Fruit fly (Drosophila melanogaster): Measurements from ENCODE around the gene nero.

dm6 chr3R:31708240-31708639 lies 39.1 kb downstream of the nero start, which contains the start of gene CG42693:
- TF ChIP-seq CG32006 (GFP tag; optimal IDR thresholded peaks at IDR 0.05) (no peak), CG6792 (GFP tag; optimal IDR thresholded peaks at IDR 0.05) (no peak), Ets96B (tag; optimal IDR thresholded peaks at IDR 0.05) (no peak), CG16779 (tag; optimal IDR thresholded peaks at IDR 0.05) (no peak), acj6 (GFP tag; optimal IDR thresholded peaks at IDR 0.05) (no peak), Sox14 (GFP tag; optimal IDR thresholded peaks at IDR 0.05) (no peak), Hr38 (GFP tag; optimal IDR thresholded peaks at IDR 0.05) (no peak), CG31627 (GFP tag; optimal IDR thresholded peaks at IDR 0.05) (no peak), eg (GFP tag; IDR thresholded peaks at IDR 0.05) (no peak), Hr4 (GFP tag; optimal IDR thresholded peaks at IDR 0.05) (no peak), Sox102F (GFP tag; optimal IDR thresholded peaks at IDR 0.05) (no peak), CG10669 (GFP tag; optimal IDR thresholded peaks at IDR 0.05) (no peak), Gug (GFP tag; IDR thresholded peaks at IDR 0.05) (no peak), CG8632 (GFP tag; optimal IDR thresholded peaks at IDR 0.05) (no peak)

All from whole organism, prepupa.